Worm (Caenorhabditis elegans): ENCODE data around the gene agxt-1.

agxt-1 gene

DNA sequence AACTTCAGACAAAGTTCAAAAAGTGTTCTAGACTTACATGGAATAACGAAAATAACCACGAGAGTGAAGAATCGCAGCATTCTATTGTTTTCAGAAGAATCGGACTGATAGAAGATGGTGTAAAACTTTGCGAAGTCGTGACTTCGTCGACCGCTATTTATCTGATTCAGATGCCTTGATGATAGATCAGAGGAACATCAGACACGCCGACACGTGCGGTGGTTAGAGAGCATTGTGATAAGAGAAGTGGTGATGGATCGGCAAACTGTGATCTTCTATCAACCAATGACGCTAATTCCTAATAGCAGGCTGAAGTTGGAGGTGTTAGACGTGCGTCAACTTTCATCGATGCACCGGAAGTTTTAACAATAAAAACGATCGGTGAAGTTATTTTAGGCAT, 27.1 kb upstream of the agxt-1 start (continued):
- TF ChIP-seq nhr-25 (tag; optimal IDR thresholded peaks at IDR 0.05; ENCODE audit: borderline replicate concordance, insufficient read depth) (peak; percentile 47), tag-97 (GFP tag; IDR thresholded peaks at IDR 0.05) (no peak), Y105C5A.15 (GFP tag; IDR thresholded peaks at IDR 0.05) (no peak), fos-1 (tag; optimal IDR thresholded peaks at IDR 0.05) (no peak), ZK546.5 (tag; optimal IDR thresholded peaks at IDR 0.05) (no peak), ceh-32 (tag; optimal IDR thresholded peaks at IDR 0.05; ENCODE audit: poor library complexity) (no peak), zfp-2 (tag; optimal IDR thresholded peaks at IDR 0.05) (no peak), attf-4 (tag; optimal IDR thresholded peaks at IDR 0.05) (no peak), mdt-29 (GFP tag; IDR thresholded peaks at IDR 0.05) (no peak), pqm-1 (tag; optimal IDR thresholded peaks at IDR 0.05) (no peak), tra-1 (GFP tag; IDR thresholded peaks at IDR 0.05) (0 out of 2 replicates have a peak, but pooled peaks have one; percentile 56), snpc-1.2 (GFP tag; IDR thresholded peaks at IDR 0.05) (no peak), php-3 (GFP tag; IDR thresholded peaks at IDR 0.05) (no peak), lim-7 (GFP tag; IDR thresholded peaks at IDR 0.05) (no peak), mes-2 (tag; optimal IDR thresholded peaks at IDR 0.05; ENCODE audit: poor library complexity, severe bottlenecking) (no peak)

DNA sequence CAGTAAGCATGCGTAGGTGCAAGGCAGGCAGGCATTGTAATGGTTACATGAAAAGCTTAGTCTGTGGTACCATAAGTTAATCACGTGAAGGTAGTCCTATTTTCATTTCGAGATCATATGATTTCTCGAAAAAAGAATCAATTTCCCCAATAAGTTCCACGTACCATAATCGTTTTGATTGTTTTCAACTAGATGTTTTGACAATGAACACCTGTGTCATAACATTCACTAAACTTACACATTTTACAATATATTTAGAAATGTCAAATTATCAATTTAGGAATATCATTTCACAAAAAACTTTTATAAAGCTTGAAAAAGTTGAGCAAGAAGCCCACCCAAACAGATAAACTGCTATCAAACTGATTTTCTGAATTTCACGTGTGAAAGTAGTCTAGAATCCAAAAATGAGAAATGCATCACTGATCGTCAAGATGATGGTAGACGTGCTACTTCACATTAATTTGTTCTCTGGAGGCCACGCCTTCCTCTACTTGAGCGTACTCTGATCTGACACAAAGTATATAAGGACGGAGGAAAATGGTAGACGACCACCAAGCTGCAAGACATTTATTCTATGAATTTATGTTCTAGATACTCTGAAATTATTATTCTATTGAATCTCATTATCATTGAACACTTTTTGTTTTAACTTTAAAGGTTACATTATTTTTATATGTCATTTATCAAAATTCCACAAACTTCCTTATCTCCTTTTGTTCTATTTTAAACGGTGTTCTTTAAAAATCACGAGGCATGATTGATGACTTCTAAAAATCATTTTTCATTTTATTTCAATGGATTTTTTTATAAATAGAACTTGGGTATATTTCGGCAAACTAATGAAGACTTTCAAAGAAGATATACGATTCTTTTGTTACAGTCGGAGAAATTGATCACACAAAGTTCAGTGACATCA, 26.2 kb upstream of the agxt-1 start, which contains the start of gene F46C5.10:
F46C5.10 (minus strand) TSS at position 51 of the 919 bp plus-strand sequence.
- TF ChIP-seq hlh-30 (tag; optimal IDR thresholded peaks at IDR 0.05; ENCODE audit: insufficient read depth) (peak; percentile 60), nhr-76 (tag; optimal IDR thresholded peaks at IDR 0.05) (no peak), zip-11 (GFP tag; IDR thresholded peaks at IDR 0.05) (no peak), nhr-28 (tag; optimal IDR thresholded peaks at IDR 0.05) (peak; percentile 25), Y105C5A.15 (GFP tag; IDR thresholded peaks at IDR 0.05) (no peak), nhr-237 (tag; optimal IDR thresholded peaks at IDR 0.05) (no peak), F49E8.2 (tag; optimal IDR thresholded peaks at IDR 0.05; ENCODE audit: borderline replicate concordance) (no peak), mep-1 (tag; optimal IDR thresholded peaks at IDR 0.05) (peak; percentile 65), pqm-1 (tag; optimal IDR thresholded peaks at IDR 0.05) (no peak), nhr-11 (tag; optimal IDR thresholded peaks at IDR 0.05) (no peak), zfp-2 (tag; optimal IDR thresholded peaks at IDR 0.05) (no peak), nhr-102 (tag; optimal IDR thresholded peaks at IDR 0.05) (no peak), snpc-1.2 (GFP tag; IDR thresholded peaks at IDR 0.05) (no peak), lsy-2 (tag; optimal IDR thresholded peaks at IDR 0.05) (peak; percentile 10 to 53), aha-1 (tag) (peak; percentile 65), spr-1 (tag; optimal IDR thresholded peaks at IDR 0.05) (no peak), nhr-6 (tag; optimal IDR thresholded peaks at IDR 0.05) (peak; percentile 49), Y48G9A.11 (GFP tag; IDR thresholded peaks at IDR 0.05) (no peak), nhr-48 (tag; optimal IDR thresholded peaks at IDR 0.05) (peak; percentile 55), fkh-10 (GFP tag; optimal IDR thresholded peaks at IDR 0.05) (no peak), daf-8 (GFP tag; IDR thresholded peaks at IDR 0.05) (no peak), unc-39 (tag; optimal IDR thresholded peaks at IDR 0.05) (no peak), unc-62 (GFP tag; optimal IDR thresholded peaks at IDR 0.05 in 1 of 2) (peak in 1 of 2 experiments; percentile 89), unc-62 (tag; optimal IDR thresholded peaks at IDR 0.05) (no peak), lir-3 (tag; optimal IDR thresholded peaks at IDR 0.05) (no peak), egl-27 (tag; optimal IDR thresholded peaks at IDR 0.05) (no peak), ZK546.5 (tag; optimal IDR thresholded peaks at IDR 0.05) (no peak), ceh-62 (tag; optimal IDR thresholded peaks at IDR 0.05) (no peak)
